Worm (Caenorhabditis elegans) whole organism, young adult: ENCODE results near the gene dnj-17.

Experiments
- B0019.2 ChIP-seq: fragments of 200-800 bp; sonication (Bioruptor generic); conservative IDR thresholded peaks from 2 replicates; pipeline ENCODE4 v1.3.6; 2022; ENCODE audit warnings: missing genetic modification reagents, missing genetic modification characterization, missing compliant biosample characterization
- F39B2.1 ChIP-seq: fragments of 200-800 bp; sonication (Bioruptor generic); IDR thresholded peaks from 2 replicates; pipeline ENCODE4 v1.3.6; 2022; ENCODE audit warnings: missing genetic modification reagents, missing genetic modification characterization, missing compliant biosample characterization
- attf-3 ChIP-seq: fragments of 200-800 bp; sonication (Bioruptor generic); conservative IDR thresholded peaks from 2 replicates; pipeline ENCODE4 v1.3.6; 2022; ENCODE audit warnings: missing genetic modification reagents, missing genetic modification characterization, missing compliant biosample characterization
- bed-1 ChIP-seq: fragments of 200-800 bp; sonication (Bioruptor generic); IDR thresholded peaks from 2 replicates; pipeline ENCODE4 v1.3.6; 2022; ENCODE audit warnings: missing genetic modification reagents, missing genetic modification characterization, missing compliant biosample characterization
- chd-7 ChIP-seq: sonication (generic microtip); optimal IDR thresholded peaks from 2 replicates; lab custom pipeline; 2016; ENCODE audit warnings: mild to moderate bottlenecking, missing genetic modification characterization, moderate library complexity, missing compliant biosample characterization
- egrh-3 ChIP-seq: fragments of 200-800 bp; sonication (Bioruptor generic); IDR thresholded peaks from 2 replicates; pipeline ENCODE4 v1.3.6; 2022; ENCODE audit warnings: missing genetic modification reagents, missing genetic modification characterization, missing compliant biosample characterization
- him-1 ChIP-seq: sonication (generic microtip); optimal IDR thresholded peaks from 2 replicates; lab custom pipeline; 2016; ENCODE audit warnings: missing genotype, missing genetic modification reagents, missing genetic modification characterization, missing compliant biosample characterization
- hrde-1 ChIP-seq: sonication (generic microtip); optimal IDR thresholded peaks from 2 replicates; lab custom pipeline; 2016; ENCODE audit warnings: missing genetic modification characterization, mild to moderate bottlenecking, missing compliant biosample characterization, moderate library complexity, missing genotype, missing genetic modification reagents, borderline replicate concordance
- mel-28 ChIP-seq: sonication (generic microtip); optimal IDR thresholded peaks from 2 replicates; lab custom pipeline; 2016; ENCODE audit warnings: borderline replicate concordance, mild to moderate bottlenecking, missing genetic modification characterization, missing compliant biosample characterization
- nhr-27 ChIP-seq: fragments of 200-800 bp; sonication (Bioruptor generic); optimal IDR thresholded peaks from 2 replicates; lab custom pipeline; 2018; ENCODE audit warnings: mild to moderate bottlenecking, missing genetic modification characterization, moderate library complexity, missing compliant biosample characterization
- pbrm-1 ChIP-seq: fragments of 200-800 bp; sonication (Bioruptor generic); IDR thresholded peaks from 2 replicates; pipeline ENCODE4 v1.3.6; 2022; ENCODE audit warnings: missing genetic modification reagents, missing genetic modification characterization, missing compliant biosample characterization
- snpc-4 ChIP-seq, 5 experiments: fragments of 150-350 bp in 1 of 5; sonication (generic microtip) in 4 of 5; optimal IDR thresholded peaks; 2 replicates each; lab custom pipeline; 2014 to 2018; ENCODE audit warnings: missing genetic modification characterization in 5 of 5, missing biosample characterization in 3 of 5, antibody characterized with exemption in 2 of 5, mild to moderate bottlenecking in 2 of 5, missing compliant biosample characterization in 2 of 5, missing genotype in 2 of 5, moderate library complexity in 2 of 5, missing genetic modification reagents in 1 of 5
- zim-3 ChIP-seq: sonication (generic microtip); optimal IDR thresholded peaks from 2 replicates; lab custom pipeline; 2017; ENCODE audit warnings: mild to moderate bottlenecking, missing genetic modification characterization, moderate library complexity, missing compliant biosample characterization
- ztf-28 ChIP-seq: fragments of 200-800 bp; sonication (Bioruptor generic); IDR thresholded peaks from 2 replicates; pipeline ENCODE4 v1.3.6; 2022; ENCODE audit warnings: missing genetic modification reagents, missing genetic modification characterization, missing compliant biosample characterization

DNA sequence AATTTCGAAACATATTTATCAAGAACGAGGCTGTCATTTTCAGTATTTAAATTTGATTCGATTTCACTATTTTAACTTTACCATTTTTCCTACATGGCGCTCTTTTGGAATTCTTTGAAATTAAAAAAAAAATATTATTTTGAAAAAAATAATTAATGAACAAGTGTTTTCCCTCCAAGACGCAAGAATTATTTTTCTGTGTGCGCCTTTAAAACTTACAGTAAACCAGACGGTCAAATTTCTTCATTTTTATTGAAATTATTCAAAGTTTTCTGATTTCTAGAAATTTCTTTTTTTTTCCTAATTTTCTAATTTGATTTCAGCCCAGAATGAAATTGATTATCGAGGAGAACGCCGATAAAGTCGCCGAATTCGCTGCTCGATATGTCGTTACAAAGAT is 4.1 kb downstream of the dnj-17 start, which contains the start of gene T03F6.3:
- TF ChIP-seq hrde-1 (tag; lab: Kevin White, UChicago) (no peak), snpc-4 (GFP tag; optimal IDR thresholded peaks at IDR 0.05; lab: Kevin White, UChicago) (no peak), snpc-4 (tag; optimal IDR thresholded peaks at IDR 0.05; lab: Kevin White, UChicago) (no peak), chd-7 (tag; lab: Kevin White, UChicago) (no peak), zim-3 (tag; lab: Kevin White, UChicago) (no peak), B0019.2 (no peak), pbrm-1 (GFP tag; lab: Robert Waterston, UW) (no peak), bed-1 (GFP tag; lab: Robert Waterston, UW) (no peak), F39B2.1 (GFP tag; lab: Robert Waterston, UW) (no peak), him-1 (tag; lab: Kevin White, UChicago) (no peak), nhr-27 (no peak), ztf-28 (no peak), mel-28 (tag; lab: Kevin White, UChicago) (no peak), egrh-3 (GFP tag; lab: Robert Waterston, UW) (no peak), attf-3 (GFP tag; lab: Robert Waterston, UW) (no peak)
